Worm (Caenorhabditis elegans): Measurements from ENCODE around the gene apc-10.

The apc-10 gene

DNA sequence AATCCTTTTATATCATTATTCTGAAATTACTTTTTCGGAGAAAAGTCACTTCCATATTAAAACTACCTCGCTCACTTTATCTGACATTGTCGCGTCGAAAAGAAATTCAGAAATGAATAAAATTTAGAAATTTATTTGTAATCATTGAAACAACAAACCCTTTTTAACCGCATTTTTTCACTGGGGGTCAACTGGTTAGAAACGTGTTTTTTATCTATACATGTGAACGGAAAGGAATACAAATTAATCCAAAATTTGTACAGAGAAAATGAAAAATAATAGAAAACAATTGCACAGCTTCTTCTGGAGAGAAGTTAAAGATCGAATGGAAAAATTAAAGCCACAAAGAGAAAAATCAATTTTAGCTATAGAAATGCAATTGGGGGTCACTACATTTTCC, 2.5 kb upstream of the apc-10 start, which contains the start of gene tag-314:
Gene tag-314 (minus strand): TSS at position 101 of the 400 bp plus-strand sequence.
- TF ChIP-seq zim-3 (tag; optimal IDR thresholded peaks at IDR 0.05) (no peak), ceh-100 (GFP tag; IDR thresholded peaks at IDR 0.05) (no peak), F57A8.1 (GFP tag; optimal IDR thresholded peaks at IDR 0.05) (no peak), dox-1 (GFP tag; IDR thresholded peaks at IDR 0.05) (no peak), nfya-1 (tag; optimal IDR thresholded peaks at IDR 0.05; ENCODE audit: borderline replicate concordance, insufficient read depth) (no peak), atf-7 (tag; optimal IDR thresholded peaks at IDR 0.05) (no peak), attf-6 (GFP tag; IDR thresholded peaks at IDR 0.05) (no peak), lin-35 (GFP tag; optimal IDR thresholded peaks at IDR 0.05) (no peak), lin-54 (GFP tag; optimal IDR thresholded peaks at IDR 0.05) (no peak), fkh-3 (tag; optimal IDR thresholded peaks at IDR 0.05) (no peak), sptf-2 (GFP tag; optimal IDR thresholded peaks at IDR 0.05) (no peak), ceh-58 (GFP tag; IDR thresholded peaks at IDR 0.05) (no peak), Y53G8AR.9 (GFP tag; conservative IDR thresholded peaks at IDR 0.05) (no peak)

DNA sequence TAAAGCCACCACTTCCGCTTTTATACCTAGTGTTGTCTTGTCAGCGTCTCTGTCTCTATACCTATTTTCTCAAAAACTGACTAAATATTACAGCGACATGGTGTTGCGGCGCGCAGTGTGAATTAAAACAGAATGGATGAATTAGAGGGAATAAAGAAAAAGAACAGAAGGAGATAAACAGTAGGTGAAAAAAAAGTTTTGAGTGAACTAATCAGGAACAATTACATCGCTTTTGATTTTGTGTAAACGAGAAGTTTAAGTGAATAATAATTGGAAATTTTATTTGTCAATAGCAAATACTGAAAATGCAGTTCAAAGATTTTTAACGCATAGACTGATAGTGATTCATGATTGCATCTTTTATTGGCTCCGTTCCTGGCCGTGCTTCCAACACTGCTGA, 1.1 kb downstream of the apc-10 start, which contains the start of gene col-12:
Gene col-12 (minus strand): TSS at position 101 of the 400 bp plus-strand sequence.
- TF ChIP-seq atf-7 (tag; optimal IDR thresholded peaks at IDR 0.05) (no peak), mcd-1 (GFP tag; IDR thresholded peaks at IDR 0.05) (no peak), attf-5 (GFP tag; optimal IDR thresholded peaks at IDR 0.05) (no peak), sdz-38 (tag; optimal IDR thresholded peaks at IDR 0.05) (no peak), lin-40 (tag; optimal IDR thresholded peaks at IDR 0.05) (no peak), Y67H2A.10 (GFP tag; conservative IDR thresholded peaks at IDR 0.05) (no peak), ztf-28 (GFP tag; IDR thresholded peaks at IDR 0.05) (no peak), bed-2 (GFP tag; IDR thresholded peaks at IDR 0.05) (no peak), let-526 (GFP tag; IDR thresholded peaks at IDR 0.05) (no peak), ceh-100 (GFP tag; IDR thresholded peaks at IDR 0.05) (no peak), ekl-4 (GFP tag; IDR thresholded peaks at IDR 0.05) (no peak), lin-35 (GFP tag; optimal IDR thresholded peaks at IDR 0.05) (no peak), F57A8.1 (GFP tag; optimal IDR thresholded peaks at IDR 0.05) (no peak), let-607 (tag; optimal IDR thresholded peaks at IDR 0.05) (no peak), cebp-1 (GFP tag; IDR thresholded peaks at IDR 0.05) (no peak), cebp-1 (tag; optimal IDR thresholded peaks at IDR 0.05) (no peak), F55B11.4 (tag; optimal IDR thresholded peaks at IDR 0.05; ENCODE audit: borderline replicate concordance, insufficient read depth) (no peak), F49E8.2 (tag; optimal IDR thresholded peaks at IDR 0.05; ENCODE audit: insufficient read depth) (no peak), lsl-1 (GFP tag; optimal IDR thresholded peaks at IDR 0.05) (no peak), die-1 (tag; optimal IDR thresholded peaks at IDR 0.05) (no peak), hsf-1 (GFP tag; IDR thresholded peaks at IDR 0.05) (no peak)

DNA sequence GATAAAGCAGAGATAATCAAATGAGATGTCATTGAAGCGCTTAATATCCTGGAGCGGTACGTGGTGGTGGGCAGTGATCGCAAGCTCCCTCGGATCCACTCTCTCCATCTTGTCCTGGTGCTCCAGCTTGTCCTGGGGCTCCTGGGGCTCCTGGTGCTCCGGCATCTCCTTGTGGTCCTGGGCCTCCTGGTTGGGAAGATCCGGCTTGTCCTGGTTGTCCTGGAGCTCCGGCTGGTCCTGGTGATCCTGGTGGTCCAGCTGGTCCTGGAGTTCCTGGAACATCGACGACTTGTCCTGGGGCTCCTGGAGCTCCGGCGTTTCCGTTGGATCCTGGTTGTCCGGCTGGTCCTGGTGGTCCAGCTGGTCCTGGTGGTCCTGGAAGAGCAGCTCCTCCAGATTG, 2.2 kb downstream of the apc-10 start:
- peak; percentile 92 for TF ChIP-seq egrh-3 (GFP tag; IDR thresholded peaks at IDR 0.05)

DNA sequence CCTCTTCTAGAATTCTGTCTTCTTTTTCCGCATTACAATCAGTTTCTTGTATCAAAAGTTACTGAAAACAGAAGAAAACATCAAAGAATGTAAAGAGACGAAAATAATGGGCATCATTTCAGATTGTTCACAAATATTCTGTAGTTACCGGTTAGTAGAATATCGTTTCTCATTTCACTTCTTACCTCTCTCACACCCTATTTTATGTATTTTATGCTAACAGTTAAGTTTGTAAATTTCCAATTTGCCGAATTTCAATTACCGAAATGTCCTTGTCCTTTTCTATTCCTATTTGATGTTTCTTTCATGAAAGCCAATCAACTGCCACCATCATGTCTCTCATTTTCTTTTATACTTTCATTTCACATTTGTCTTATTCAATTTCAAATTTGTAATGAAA, 2.6 kb downstream of the apc-10 start:
- TF ChIP-seq nhr-80 (tag; optimal IDR thresholded peaks at IDR 0.05) (no peak), Y53G8AR.9 (GFP tag; conservative IDR thresholded peaks at IDR 0.05) (no peak), ztf-26 (tag; optimal IDR thresholded peaks at IDR 0.05) (no peak), die-1 (tag; optimal IDR thresholded peaks at IDR 0.05) (no peak), tbp1 (GFP tag; optimal IDR thresholded peaks at IDR 0.05) (no peak), snpc-1.1 (tag; optimal IDR thresholded peaks at IDR 0.05; ENCODE audit: insufficient read depth) (no peak), xnd-1 (tag; optimal IDR thresholded peaks at IDR 0.05) (no peak), zim-3 (tag; optimal IDR thresholded peaks at IDR 0.05) (no peak), ztf-28 (GFP tag; IDR thresholded peaks at IDR 0.05) (no peak)

Measured in whole organism, young adult.